Fruit fly (Drosophila melanogaster) whole organism, embryonic: ENCODE measurements around the gene Sytbeta.
A peak's percentile ranks its signal among the peaks of the same experiment; 100 is the strongest.

Source experiments
- Blimp-1 ChIP-seq: fragments of 200-800 bp; sonication (Bioruptor generic); optimal IDR thresholded peaks from 3 replicates; lab custom pipeline; 2018; ENCODE audit warnings: missing biosample characterization, missing genetic modification characterization, mild to moderate bottlenecking, moderate library complexity, missing genetic modification reagents
- C15 ChIP-seq: fragments of 200-800 bp; sonication (Bioruptor generic); IDR thresholded peaks from 3 replicates; pipeline ENCODE4 v1.3.6; 2022; ENCODE audit warnings: missing biosample characterization, missing genetic modification characterization
- CG10209 ChIP-seq: fragments of 200-800 bp; sonication (Bioruptor generic); optimal IDR thresholded peaks from 3 replicates; lab custom pipeline; 2017; ENCODE audit warnings: missing biosample characterization, mild to moderate bottlenecking, missing genetic modification characterization, missing genetic modification reagents
- CG10267 ChIP-seq: fragments of 200-800 bp; sonication (Bioruptor generic); optimal IDR thresholded peaks from 2 replicates; lab custom pipeline; 2018; ENCODE audit warnings: missing biosample characterization, mild to moderate bottlenecking, missing genetic modification characterization, moderate library complexity
- CG10321 ChIP-seq: fragments of 200-800 bp; sonication (Bioruptor generic); IDR thresholded peaks from 2 replicates; pipeline ENCODE4 v1.3.6; 2022; ENCODE audit warnings: missing biosample characterization, missing genetic modification characterization
- CG12104 ChIP-seq: fragments of 200-800 bp; sonication (Bioruptor generic); optimal IDR thresholded peaks from 3 replicates; lab custom pipeline; 2016; ENCODE audit warnings: missing biosample characterization, missing genetic modification characterization
- CG12155 ChIP-seq: fragments of 200-800 bp; sonication (Bioruptor generic); optimal IDR thresholded peaks from 3 replicates; lab custom pipeline; 2016; ENCODE audit warnings: missing biosample characterization, missing genetic modification characterization
- CG12391 ChIP-seq: fragments of 200-800 bp; sonication (Bioruptor generic); optimal IDR thresholded peaks from 3 replicates; lab custom pipeline; 2018; ENCODE audit warnings: missing biosample characterization, mild to moderate bottlenecking, missing genetic modification characterization, moderate library complexity
- CG12769 ChIP-seq: fragments of 200-800 bp; sonication (Bioruptor generic); optimal IDR thresholded peaks from 2 replicates; lab custom pipeline; 2019; ENCODE audit warnings: missing biosample characterization, mild to moderate bottlenecking, missing genetic modification characterization, moderate library complexity
- CG13775 ChIP-seq: fragments of 200-800 bp; sonication (Bioruptor generic); optimal IDR thresholded peaks from 3 replicates; lab custom pipeline; 2017; ENCODE audit warnings: missing biosample characterization, mild to moderate bottlenecking, missing genetic modification characterization
- CG16813 ChIP-seq: fragments of 200-800 bp; sonication (Bioruptor generic); IDR thresholded peaks from 3 replicates; pipeline ENCODE4 v1.3.6; 2022; ENCODE audit warnings: missing biosample characterization, missing genetic modification characterization; ENCODE audit not compliant: partially characterized antibody
- CG17385 ChIP-seq: fragments of 200-800 bp; sonication (Bioruptor generic); optimal IDR thresholded peaks from 3 replicates; lab custom pipeline; 2018; ENCODE audit warnings: missing biosample characterization, mild to moderate bottlenecking, missing genetic modification characterization
- CG17612 ChIP-seq: fragments of 200-800 bp; sonication (Bioruptor generic); IDR thresholded peaks from 2 replicates; pipeline ENCODE4 v1.3.6; 2022; ENCODE audit warnings: missing biosample characterization, missing genetic modification characterization
- CG2199 ChIP-seq: fragments of 200-800 bp; sonication (Bioruptor generic); IDR thresholded peaks from 3 replicates; pipeline ENCODE4 v1.3.6; 2022; ENCODE audit warnings: missing biosample characterization, missing genetic modification characterization
- CG3163 ChIP-seq: fragments of 200-800 bp; sonication (Bioruptor generic); optimal IDR thresholded peaks from 3 replicates; lab custom pipeline; 2016; ENCODE audit warnings: missing biosample characterization, missing genetic modification characterization
- CG32767 ChIP-seq: fragments of 200-800 bp; sonication (Bioruptor generic); IDR thresholded peaks from 2 replicates; pipeline ENCODE4 v1.3.6; 2022; ENCODE audit warnings: missing biosample characterization, missing genetic modification characterization
- CG4360 ChIP-seq: fragments of 200-800 bp; sonication (Bioruptor generic); IDR thresholded peaks from 2 replicates; pipeline ENCODE4 v1.3.6; 2022; ENCODE audit warnings: missing biosample characterization, missing genetic modification characterization
- CG7556 ChIP-seq: fragments of 200-800 bp; sonication (Bioruptor generic); optimal IDR thresholded peaks from 2 replicates; lab custom pipeline; 2017; ENCODE audit warnings: missing biosample characterization, mild to moderate bottlenecking, missing genetic modification characterization
- CG8359 ChIP-seq: fragments of 200-800 bp; sonication (Bioruptor generic); optimal IDR thresholded peaks from 2 replicates; lab custom pipeline; 2017; ENCODE audit warnings: missing biosample characterization, mild to moderate bottlenecking, missing genetic modification characterization, borderline replicate concordance
- CG9437 ChIP-seq: fragments of 200-800 bp; sonication (Bioruptor generic); optimal IDR thresholded peaks from 2 replicates; lab custom pipeline; 2018; ENCODE audit warnings: missing biosample characterization, mild to moderate bottlenecking, missing genetic modification characterization
- D19A ChIP-seq: fragments of 200-800 bp; optimal IDR thresholded peaks from 3 replicates; lab custom pipeline; 2019; ENCODE audit warnings: missing biosample characterization, mild to moderate bottlenecking, missing genetic modification characterization, moderate library complexity
- E2f1 ChIP-seq: fragments of 200-800 bp; sonication (Bioruptor generic); IDR thresholded peaks from 2 replicates; pipeline ENCODE4 v1.3.6; 2022; ENCODE audit warnings: missing biosample characterization, missing genetic modification characterization
- Hand ChIP-seq: fragments of 200-800 bp; sonication (Bioruptor generic); optimal IDR thresholded peaks from 2 replicates; lab custom pipeline; 2017; ENCODE audit warnings: mild to moderate bottlenecking, missing biosample characterization, missing genetic modification reagents, missing genetic modification characterization
- Opbp ChIP-seq: fragments of 200-800 bp; sonication (Bioruptor generic); IDR thresholded peaks from 3 replicates; pipeline ENCODE4 v1.3.6; 2022; ENCODE audit warnings: missing biosample characterization, missing genetic modification characterization; ENCODE audit not compliant: partially characterized antibody
- Pdp1 ChIP-seq, 2 experiments: fragments of 200-800 bp; sonication (Bioruptor generic); optimal IDR thresholded peaks; 3 replicates each; lab custom pipeline; 2016; ENCODE audit warnings: missing biosample characterization in 2 of 2, missing genetic modification characterization in 2 of 2, mild to moderate bottlenecking in 1 of 2, moderate library complexity in 1 of 2
- Trl ChIP-seq, 3 experiments: fragments of >200 bp in 2 of 3; fragments of 200-800 bp in 1 of 3; sonication (Bioruptor generic) in 1 of 3; optimal IDR thresholded peaks; 2 replicates in 1 of 3; 3 replicates in 2 of 3; lab custom pipeline; 2016 to 2017; ENCODE audit warnings: missing biosample characterization in 1 of 3, missing genetic modification characterization in 1 of 3
- Vsx1 ChIP-seq: fragments of 200-800 bp; sonication (Bioruptor generic); optimal IDR thresholded peaks from 2 replicates; lab custom pipeline; 2017; ENCODE audit warnings: missing biosample characterization, mild to moderate bottlenecking, missing genetic modification characterization, missing genetic modification reagents
- Xrp1 ChIP-seq: fragments of 200-800 bp; sonication (Bioruptor generic); IDR thresholded peaks from 2 replicates; pipeline ENCODE4 v1.3.6; 2022; ENCODE audit warnings: missing biosample characterization, missing genetic modification characterization
- ac ChIP-seq: fragments of 200-800 bp; sonication (Bioruptor generic); optimal IDR thresholded peaks from 3 replicates; lab custom pipeline; 2017; ENCODE audit warnings: missing biosample characterization, mild to moderate bottlenecking, missing genetic modification characterization
- ara ChIP-seq: fragments of 200-800 bp; sonication (Bioruptor generic); IDR thresholded peaks from 2 replicates; pipeline ENCODE4 v1.3.6; 2022; ENCODE audit warnings: missing biosample characterization, missing genetic modification characterization
- bigmax ChIP-seq: fragments of 200-800 bp; sonication (Bioruptor generic); optimal IDR thresholded peaks from 2 replicates; lab custom pipeline; 2018; ENCODE audit warnings: missing biosample characterization, mild to moderate bottlenecking, missing genetic modification characterization
- cwo ChIP-seq: fragments of 200-800 bp; sonication (Bioruptor generic); optimal IDR thresholded peaks from 3 replicates; lab custom pipeline; 2017; ENCODE audit warnings: missing biosample characterization, missing genetic modification characterization, mild to moderate bottlenecking, moderate library complexity, missing genetic modification reagents
- dati ChIP-seq: fragments of 200-800 bp; sonication (Bioruptor generic); IDR thresholded peaks from 2 replicates; pipeline ENCODE4 v1.3.6; 2022; ENCODE audit warnings: missing biosample characterization, missing genetic modification characterization
- ham ChIP-seq: fragments of 200-800 bp; sonication (Bioruptor generic); IDR thresholded peaks from 2 replicates; pipeline ENCODE4 v1.3.6; 2022; ENCODE audit warnings: missing biosample characterization, missing genetic modification characterization
- insv ChIP-seq, 2 experiments: fragments of 200-800 bp; sonication (Bioruptor generic); optimal IDR thresholded peaks; 3 replicates each; lab custom pipeline; 2016 to 2018; ENCODE audit warnings: missing biosample characterization in 2 of 2, missing genetic modification characterization in 2 of 2
- schlank ChIP-seq: fragments of 200-800 bp; sonication (Bioruptor generic); optimal IDR thresholded peaks from 2 replicates; lab custom pipeline; 2018; ENCODE audit warnings: missing biosample characterization, mild to moderate bottlenecking, missing genetic modification characterization
- sens ChIP-seq: fragments of 200-800 bp; sonication (Bioruptor generic); peaks from one replicate; lab custom pipeline; 2016; ENCODE audit warnings: missing biosample characterization, missing genetic modification characterization
- slp2 ChIP-seq: fragments of 200-800 bp; sonication (Bioruptor generic); optimal IDR thresholded peaks from 2 replicates; lab custom pipeline; 2016; ENCODE audit warnings: missing biosample characterization, missing genetic modification characterization
- stwl ChIP-seq: fragments of 200-800 bp; sonication (Bioruptor generic); optimal IDR thresholded peaks from 3 replicates; lab custom pipeline; 2018; ENCODE audit warnings: missing biosample characterization, mild to moderate bottlenecking, missing genetic modification characterization, moderate library complexity
- sug ChIP-seq: fragments of 200-800 bp; optimal IDR thresholded peaks from 2 replicates; lab custom pipeline; 2019; ENCODE audit warnings: missing biosample characterization, mild to moderate bottlenecking, missing genetic modification characterization, moderate library complexity
- tx ChIP-seq: fragments of 200-800 bp; sonication (Bioruptor generic); optimal IDR thresholded peaks from 2 replicates; lab custom pipeline; 2016; ENCODE audit warnings: missing biosample characterization, missing genetic modification characterization
- unpg ChIP-seq: fragments of 200-800 bp; sonication (Bioruptor generic); optimal IDR thresholded peaks from 3 replicates; lab custom pipeline; 2018; ENCODE audit warnings: missing biosample characterization, mild to moderate bottlenecking, missing genetic modification characterization, moderate library complexity
- vvl ChIP-seq: fragments of 200-800 bp; sonication (Bioruptor generic); IDR thresholded peaks from 2 replicates; pipeline ENCODE4 v1.3.6; 2022; ENCODE audit warnings: missing biosample characterization, missing genetic modification characterization
- wek ChIP-seq: fragments of 200-800 bp; sonication (Bioruptor generic); optimal IDR thresholded peaks from 3 replicates; lab custom pipeline; 2018; ENCODE audit warnings: missing biosample characterization, mild to moderate bottlenecking, missing genetic modification characterization, moderate library complexity
- yki ChIP-seq: fragments of >200 bp; optimal IDR thresholded peaks from 3 replicates; lab custom pipeline; 2018

The Sytbeta gene

dm6 chr3L:15093929-15094588 is 29.3 kb upstream of the Sytbeta start (continued):
- TF ChIP-seq yki (lab: Kevin White, UChicago) (no peak), cwo (peak; percentile 3), vvl (0 out of 2 replicates have a peak, but pooled peaks have one; percentile 28), E2f1 (GFP tag; lab: Robert Waterston, UW) (no peak)

- TF ChIP-seq yki (lab: Kevin White, UChicago) (peak; percentile 5), Trl (optimal IDR thresholded peaks at IDR 0.05; lab: Kevin White, UChicago) (peak; percentile 63 to 71), Trl (GFP tag; optimal IDR thresholded peaks at IDR 0.05; lab: Kevin White, UChicago) (no peak), CG9437 (GFP tag; lab: Kevin White, UChicago) (peak; percentile 39), CG4360 (GFP tag; lab: Robert Waterston, UW) (0 out of 2 replicates have a peak, but pooled peaks have one; percentile 8), CG10209 (GFP tag; lab: Kevin White, UChicago) (no peak), CG3163 (peak; percentile 13), schlank (tag; lab: Kevin White, UChicago) (no peak), C15 (no peak), tx (no peak), ac (GFP tag; lab: Kevin White, UChicago) (no peak), wek (no peak), CG12769 (no peak), bigmax (GFP tag; lab: Kevin White, UChicago) (peak; percentile 71), CG2199 (peak; percentile 16; the same call in 1 of the 3 replicates), CG13775 (GFP tag; lab: Kevin White, UChicago) (no peak), sens (GFP tag; lab: Kevin White, UChicago) (peak; percentile 64), Opbp (GFP tag; lab: Robert Waterston, UW) (peak; percentile 37; the same call in 1 of the 3 replicates), Pdp1 (GFP tag; optimal IDR thresholded peaks at IDR 0.05; lab: Kevin White, UChicago) (peak in 1 of 2 experiments; percentile 49), ara (no peak)
Observed at dm6 chr3L:15089887-15090679, 25.3 kb upstream of the Sytbeta start.

DNA sequence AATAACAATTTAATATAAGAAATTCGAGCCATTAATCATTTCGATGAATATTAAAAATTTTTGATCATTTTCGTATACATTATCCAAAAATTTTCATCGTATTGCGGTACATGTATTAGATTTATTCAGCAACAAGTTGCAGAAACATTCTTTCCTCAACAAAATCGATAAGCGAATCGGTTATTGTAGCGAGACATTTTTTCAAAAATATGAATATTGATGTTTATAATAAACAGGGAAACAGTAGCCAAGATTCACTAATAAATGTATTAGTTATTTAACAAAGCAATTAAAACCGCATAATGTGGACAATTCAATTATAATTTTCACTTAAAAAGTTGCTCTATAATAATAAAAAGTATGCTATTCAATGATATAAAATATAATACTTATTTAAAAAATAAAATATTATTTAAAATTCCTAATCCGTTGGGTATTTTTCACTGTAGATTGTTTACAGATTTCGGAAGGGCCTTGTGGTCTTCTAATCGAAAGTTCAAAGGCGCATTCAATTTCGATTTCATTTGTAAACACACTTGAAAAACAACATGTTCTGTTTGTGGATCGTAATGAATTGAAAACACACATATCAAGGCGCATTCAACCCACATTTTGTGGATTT is 24.4 kb upstream of the Sytbeta start:
- TF ChIP-seq CG10321 (GFP tag; lab: Robert Waterston, UW) (no peak), CG12155 (GFP tag; lab: Kevin White, UChicago) (no peak), CG17612 (GFP tag; lab: Robert Waterston, UW) (no peak), D19A (tag; lab: Kevin White, UChicago) (peak; percentile 32), Xrp1 (GFP tag; lab: Robert Waterston, UW) (0 out of 2 replicates have a peak, but pooled peaks have one; percentile 6), Vsx1 (no peak), Blimp-1 (GFP tag; lab: Kevin White, UChicago) (peak; percentile 82), insv (GFP tag; optimal IDR thresholded peaks at IDR 0.05; lab: Kevin White, UChicago) (no peak), CG12391 (tag; lab: Kevin White, UChicago) (peak; percentile 55), CG32767 (GFP tag; lab: Robert Waterston, UW) (no peak), ham (GFP tag; lab: Robert Waterston, UW) (no peak), unpg (peak; percentile 40), stwl (tag; lab: Kevin White, UChicago) (peak; percentile 4), CG17385 (peak; percentile 10), slp2 (no peak), sug (tag; lab: Kevin White, UChicago) (peak; percentile 39), CG8359 (GFP tag; lab: Kevin White, UChicago) (no peak), CG12104 (GFP tag; lab: Kevin White, UChicago) (no peak), dati (GFP tag; lab: Robert Waterston, UW) (no peak), Hand (GFP tag; lab: Kevin White, UChicago) (no peak), CG10267 (peak; percentile 27), CG16813 (GFP tag; lab: Robert Waterston, UW) (no peak), CG7556 (GFP tag; lab: Kevin White, UChicago) (peak; percentile 17)
